Worm (Caenorhabditis elegans): Measurements from ENCODE around the gene ttb-1.

- TF ChIP-seq ama-1 (optimal IDR thresholded peaks at IDR 0.05) (no peak), B0310.2 (tag; optimal IDR thresholded peaks at IDR 0.05) (no peak)
Observed at ce11 chrV:203855-204432, 47.3 kb downstream of the ttb-1 start, which contains the start of gene lec-12.

Measured in whole organism, early embryonic.